Worm (Caenorhabditis elegans): ENCODE results near the gene T11F9.1.

T11F9.1 gene

DNA sequence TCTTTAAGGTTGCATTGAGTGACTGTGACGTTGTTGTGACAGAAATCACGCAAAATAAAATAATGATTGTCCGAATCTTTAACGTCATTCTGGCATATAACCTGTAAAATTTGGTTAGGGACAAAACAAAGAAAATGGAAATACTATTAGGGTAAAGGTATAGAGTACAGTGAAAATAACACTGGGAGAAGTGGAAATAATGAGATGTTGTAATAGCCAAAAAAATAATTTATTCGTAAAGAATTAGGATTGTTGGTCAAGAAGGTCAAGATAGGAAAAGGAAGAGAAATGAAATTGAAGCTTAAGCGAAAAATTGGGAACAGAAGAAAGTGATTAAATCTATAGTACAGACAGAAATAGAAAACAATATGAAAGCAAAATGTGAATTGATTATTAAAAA is 44.3 kb upstream of the T11F9.1 start, which contains the start of gene deg-3:
TSS of gene deg-3 (minus strand) at position 101 of the 400 bp plus-strand sequence.
- TF ChIP-seq egl-27 (tag; optimal IDR thresholded peaks at IDR 0.05) (no peak), efl-1 (optimal IDR thresholded peaks at IDR 0.05) (no peak), efl-1 (GFP tag; optimal IDR thresholded peaks at IDR 0.05 in 1 of 2) (peak in 1 of 2 experiments; percentile 34)

DNA sequence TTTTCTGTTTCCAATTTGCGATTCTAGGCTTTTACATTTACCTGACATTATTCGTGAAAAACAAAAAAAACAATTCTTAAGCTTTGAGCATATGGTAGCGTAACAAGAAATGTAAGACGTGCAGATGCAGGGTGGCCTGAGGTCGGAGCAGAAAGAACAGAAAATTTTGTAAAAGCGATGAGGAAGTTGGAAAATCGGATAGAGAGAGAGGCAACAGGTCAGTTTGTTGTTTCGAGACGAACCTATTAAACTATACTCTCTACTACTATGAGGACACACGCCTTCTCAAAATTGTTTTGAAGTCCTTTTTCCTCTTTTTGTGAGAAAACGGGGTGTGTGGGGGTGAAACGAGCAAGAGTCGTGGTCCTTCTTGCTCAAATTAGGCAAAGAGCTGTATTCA is 37.8 kb upstream of the T11F9.1 start, which contains the start of gene des-2:
TSS of gene des-2 (minus strand) at position 101 of the 400 bp plus-strand sequence.
- TF ChIP-seq swsn-7 (tag; optimal IDR thresholded peaks at IDR 0.05) (no peak), skn-1 (tag; optimal IDR thresholded peaks at IDR 0.05) (no peak), nhr-19 (GFP tag; conservative IDR thresholded peaks at IDR 0.05) (no peak), nhr-47 (tag; optimal IDR thresholded peaks at IDR 0.05) (no peak), lin-15B (tag; optimal IDR thresholded peaks at IDR 0.05) (no peak), alr-1 (tag; optimal IDR thresholded peaks at IDR 0.05; ENCODE audit: borderline replicate concordance) (no peak), sox-4 (tag; optimal IDR thresholded peaks at IDR 0.05) (no peak), efl-3 (GFP tag; optimal IDR thresholded peaks at IDR 0.05) (no peak), pax-3 (tag; optimal IDR thresholded peaks at IDR 0.05) (no peak), dsc-1 (tag; optimal IDR thresholded peaks at IDR 0.05) (no peak), elt-2 (tag; optimal IDR thresholded peaks at IDR 0.05) (no peak), hlh-4 (tag; optimal IDR thresholded peaks at IDR 0.05) (no peak), fkh-8 (tag; optimal IDR thresholded peaks at IDR 0.05) (no peak), unc-62 (GFP tag; optimal IDR thresholded peaks at IDR 0.05) (no peak)

DNA sequence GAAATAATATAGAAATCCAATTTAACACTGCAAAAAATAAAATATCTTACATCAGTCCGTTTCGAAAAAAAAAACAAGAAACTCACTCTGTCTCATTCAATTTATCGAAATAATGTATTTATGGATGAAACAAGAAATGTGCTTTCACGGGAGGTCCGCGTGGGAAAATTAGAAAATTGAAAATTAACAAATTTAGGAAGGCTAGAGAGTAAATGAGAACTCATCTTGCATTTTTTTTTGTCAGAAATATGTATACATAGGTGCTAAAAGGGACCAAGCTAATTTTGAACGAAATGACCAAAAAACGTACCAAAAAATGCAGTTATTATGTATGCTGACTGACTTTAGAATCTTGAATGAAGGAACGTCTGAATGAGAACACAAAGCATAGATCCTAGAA is 34.8 kb upstream of the T11F9.1 start, which contains the start of gene T26H10.2:
TSS of gene T26H10.2 (minus strand) at position 101 of the 400 bp plus-strand sequence.
- TF ChIP-seq nhr-11 (tag; optimal IDR thresholded peaks at IDR 0.05), result no peak
- no peak for TF ChIP-seq lin-13 (GFP tag; optimal IDR thresholded peaks at IDR 0.05)
- TF ChIP-seq snpc-4 (tag; optimal IDR thresholded peaks at IDR 0.05), result no peak
- TF ChIP-seq unc-62 (GFP tag; optimal IDR thresholded peaks at IDR 0.05), result no peak
- no peak for TF ChIP-seq fos-1 (tag; optimal IDR thresholded peaks at IDR 0.05)
- TF ChIP-seq hlh-4 (tag; optimal IDR thresholded peaks at IDR 0.05), result no peak
- TF ChIP-seq Y116A8C.19 (tag; optimal IDR thresholded peaks at IDR 0.05; ENCODE audit: borderline replicate concordance), result no peak
- no peak for TF ChIP-seq efl-1 (optimal IDR thresholded peaks at IDR 0.05)
- no peak for TF ChIP-seq efl-1 (GFP tag; optimal IDR thresholded peaks at IDR 0.05 in 1 of 2)

DNA sequence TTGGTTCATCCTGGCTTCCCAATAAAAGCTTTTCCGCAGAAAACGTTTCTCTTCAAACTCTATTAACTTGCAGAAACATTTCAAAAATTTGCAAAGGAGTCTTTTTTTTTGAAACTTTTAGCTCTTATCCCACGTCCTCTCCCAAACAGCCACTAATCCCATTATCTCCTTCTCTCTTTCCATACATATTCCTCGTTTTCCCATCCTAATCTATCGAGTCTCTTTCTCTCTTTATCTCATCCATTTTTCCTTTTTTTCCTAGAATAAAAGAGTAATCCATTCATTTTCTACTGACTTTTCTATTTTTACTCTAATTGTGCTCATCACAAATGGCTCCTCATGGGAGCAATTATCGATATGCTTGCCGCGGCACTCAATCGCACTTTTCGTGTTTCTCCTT is 30.6 kb upstream of the T11F9.1 start:
- peak; percentile 81 for TF ChIP-seq dsc-1 (tag; optimal IDR thresholded peaks at IDR 0.05)
- peak; percentile 53 for TF ChIP-seq ces-1 (GFP tag; optimal IDR thresholded peaks at IDR 0.05)
- TF ChIP-seq unc-86 (tag; optimal IDR thresholded peaks at IDR 0.05), result peak; percentile 22
- peak; percentile 11 for TF ChIP-seq zag-1 (tag; optimal IDR thresholded peaks at IDR 0.05)
- TF ChIP-seq ceh-88 (GFP tag; IDR thresholded peaks at IDR 0.05), result no peak
- TF ChIP-seq unc-98 (GFP tag; IDR thresholded peaks at IDR 0.05), result no peak
- peak; percentile 42 for TF ChIP-seq nhr-71 (tag; optimal IDR thresholded peaks at IDR 0.05)
- no peak for TF ChIP-seq nhr-19 (GFP tag; conservative IDR thresholded peaks at IDR 0.05)
- peak; percentile 74 for TF ChIP-seq tbx-2 (tag; optimal IDR thresholded peaks at IDR 0.05)
- no peak for TF ChIP-seq nhr-84 (tag; optimal IDR thresholded peaks at IDR 0.05)
- no peak for TF ChIP-seq ceh-8 (GFP tag; optimal IDR thresholded peaks at IDR 0.05)
- TF ChIP-seq nhr-47 (tag; optimal IDR thresholded peaks at IDR 0.05), result peak; percentile 19
- peak; percentile 78 for TF ChIP-seq lin-14 (GFP tag; optimal IDR thresholded peaks at IDR 0.05)

DNA sequence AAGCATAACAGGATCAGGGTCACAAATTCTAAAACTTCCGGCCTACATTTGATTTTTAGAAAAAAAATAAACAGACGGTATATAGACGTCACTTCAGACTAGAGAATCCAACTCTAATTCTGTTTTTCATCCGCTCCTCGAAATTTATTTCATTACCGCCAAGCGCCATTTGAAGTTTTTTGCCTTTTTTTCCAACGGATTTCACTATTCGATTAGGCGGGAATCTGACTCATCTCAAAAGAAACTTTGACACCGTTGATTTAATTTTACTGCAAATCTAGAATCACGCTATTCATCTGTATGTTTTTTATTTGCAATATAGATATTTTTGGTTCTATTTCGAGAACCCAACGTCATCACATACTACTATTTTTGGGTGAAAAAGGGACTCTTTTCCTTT is 28.5 kb upstream of the T11F9.1 start:
- TF ChIP-seq ceh-63 (GFP tag; optimal IDR thresholded peaks at IDR 0.05) (no peak), fkh-10 (GFP tag; optimal IDR thresholded peaks at IDR 0.05) (peak; percentile 72), lin-14 (GFP tag; optimal IDR thresholded peaks at IDR 0.05) (peak; percentile 11)

All from whole organism, L1 larva.